Worm (Caenorhabditis elegans) whole organism, L4 larva: Measurements from ENCODE around the gene clec-139.
A peak's percentile ranks its signal among the peaks of the same experiment; 100 is the strongest.

ENCODE experiments used
- F44E2.7 ChIP-seq: fragments of 200-800 bp; sonication (Bioruptor generic); IDR thresholded peaks from 2 replicates; pipeline ENCODE4 v2.1.2; 2022; ENCODE audit warnings: missing genetic modification characterization, missing compliant biosample characterization
- T20F7.1 ChIP-seq: fragments of 200-800 bp; sonication (Bioruptor generic); optimal IDR thresholded peaks from 2 replicates; lab custom pipeline; 2018; ENCODE audit warnings: mild to moderate bottlenecking, missing genetic modification characterization, missing compliant biosample characterization
- Y48G9A.11 ChIP-seq: fragments of 200-800 bp; sonication (Bioruptor generic); IDR thresholded peaks from 2 replicates; pipeline ENCODE4 v1.3.6; 2022; ENCODE audit warnings: missing genetic modification reagents, missing genetic modification characterization, missing compliant biosample characterization
- Y5F2A.4 ChIP-seq: fragments of 200-800 bp; sonication (Bioruptor generic); optimal IDR thresholded peaks from 2 replicates; lab custom pipeline; 2018; ENCODE audit warnings: mild to moderate bottlenecking, missing genetic modification characterization, missing compliant biosample characterization
- Y75B8A.6 ChIP-seq: fragments of 200-800 bp; sonication (Bioruptor generic); IDR thresholded peaks from 2 replicates; pipeline ENCODE4 v1.3.6; 2022; ENCODE audit warnings: missing genetic modification reagents, missing genetic modification characterization, missing compliant biosample characterization
- ZK546.5 ChIP-seq, 2 experiments: sonication (generic microtip); optimal IDR thresholded peaks; 2 replicates each; lab custom pipeline; 2017; ENCODE audit warnings: missing biosample characterization in 2 of 2, missing genetic modification characterization in 2 of 2
- aly-2 ChIP-seq: sonication (generic microtip); optimal IDR thresholded peaks from 2 replicates; lab custom pipeline; 2018; ENCODE audit warnings: missing biosample characterization, missing genetic modification characterization
- ceh-20 ChIP-seq: fragments of 200-800 bp; sonication (Bioruptor generic); IDR thresholded peaks from 2 replicates; pipeline ENCODE4 v1.3.6; 2022; ENCODE audit warnings: missing genetic modification reagents, missing genetic modification characterization, missing compliant biosample characterization
- ctbp-1 ChIP-seq: fragments of 200-800 bp; sonication (Bioruptor generic); IDR thresholded peaks from 2 replicates; pipeline ENCODE4 v1.3.6; 2022; ENCODE audit warnings: missing genetic modification reagents, missing genetic modification characterization, missing compliant biosample characterization
- daf-12 ChIP-seq: fragments of 150-350 bp; optimal IDR thresholded peaks from 2 replicates; lab custom pipeline; 2014; ENCODE audit warnings: missing biosample characterization, missing genetic modification reagents, missing genetic modification characterization
- daf-19 ChIP-seq: fragments of 200-800 bp; sonication (Bioruptor generic); conservative IDR thresholded peaks from 2 replicates; pipeline ENCODE4 v1.3.6; 2022; ENCODE audit warnings: missing genetic modification characterization, missing compliant biosample characterization
- dmd-8 ChIP-seq: fragments of 200-800 bp; sonication (Bioruptor generic); IDR thresholded peaks from 2 replicates; pipeline ENCODE4 v1.3.6; 2022; ENCODE audit warnings: missing genetic modification characterization, missing compliant biosample characterization
- fkh-10 ChIP-seq: fragments of 150-350 bp; optimal IDR thresholded peaks from 2 replicates; lab custom pipeline; 2014; ENCODE audit warnings: missing biosample characterization, missing genetic modification reagents, missing genetic modification characterization
- fos-1 ChIP-seq: fragments of 150-350 bp; optimal IDR thresholded peaks from 2 replicates; lab custom pipeline; 2014; ENCODE audit warnings: missing biosample characterization, missing genetic modification characterization
- lim-7 ChIP-seq: fragments of 200-800 bp; sonication (Bioruptor generic); IDR thresholded peaks from 2 replicates; pipeline ENCODE4 v1.3.6; 2022; ENCODE audit warnings: missing genetic modification characterization, missing compliant biosample characterization
- lin-1 ChIP-seq: fragments of 200-800 bp; sonication (Bioruptor generic); IDR thresholded peaks from 2 replicates; pipeline ENCODE4 v1.3.6; 2022; ENCODE audit warnings: missing genetic modification reagents, missing genetic modification characterization, missing compliant biosample characterization
- lin-29 ChIP-seq: fragments of 200-800 bp; sonication (Bioruptor generic); IDR thresholded peaks from 2 replicates; pipeline ENCODE4 v1.3.6; 2022; ENCODE audit warnings: missing genetic modification reagents, missing genetic modification characterization, missing compliant biosample characterization
- lir-3 ChIP-seq: sonication (generic microtip); optimal IDR thresholded peaks from 2 replicates; lab custom pipeline; 2016; ENCODE audit warnings: mild to moderate bottlenecking, missing genetic modification characterization, missing compliant biosample characterization
- lsy-2 ChIP-seq, 2 experiments: fragments of 150-350 bp in 1 of 2; sonication (generic microtip) in 1 of 2; optimal IDR thresholded peaks; 2 replicates each; lab custom pipeline; 2014 to 2017; ENCODE audit warnings: missing biosample characterization in 2 of 2, missing genetic modification characterization in 2 of 2
- madf-5 ChIP-seq, 2 experiments: fragments of 200-800 bp; sonication (Bioruptor generic); IDR thresholded peaks; 2 replicates each; pipeline ENCODE4 v1.3.6; 2022; ENCODE audit warnings: missing compliant biosample characterization in 2 of 2, missing genetic modification characterization in 2 of 2
- madf-9 ChIP-seq: fragments of 200-800 bp; sonication (Bioruptor generic); conservative IDR thresholded peaks from 2 replicates; pipeline ENCODE4 v1.3.6; 2022; ENCODE audit warnings: missing genetic modification reagents, missing genetic modification characterization, missing compliant biosample characterization
- mep-1 ChIP-seq: fragments of 150-350 bp; sonication (generic microtip); optimal IDR thresholded peaks from 3 replicates; lab custom pipeline; 2014; ENCODE audit warnings: missing biosample characterization, missing genetic modification characterization
- nhr-11 ChIP-seq: fragments of 150-350 bp; optimal IDR thresholded peaks from 2 replicates; lab custom pipeline; 2014; ENCODE audit warnings: missing biosample characterization, missing genetic modification characterization
- nhr-111 ChIP-seq: fragments of 200-800 bp; sonication (Bioruptor generic); optimal IDR thresholded peaks from 2 replicates; lab custom pipeline; 2018; ENCODE audit warnings: mild to moderate bottlenecking, missing genetic modification characterization, missing compliant biosample characterization
- nhr-77 ChIP-seq: fragments of 150-350 bp; optimal IDR thresholded peaks from 2 replicates; lab custom pipeline; 2014; ENCODE audit warnings: missing biosample characterization, missing genetic modification characterization
- pha-4 ChIP-seq, 2 experiments: fragments of 150-350 bp in 1 of 2; fragments of 200-800 bp in 1 of 2; sonication (Bioruptor generic) in 1 of 2; IDR thresholded peaks in 1 of 2; optimal IDR thresholded peaks in 1 of 2; 2 replicates each; pipeline versions ENCODE4 v1.3.6 to Lab custom; 2014 to 2022; ENCODE audit warnings: missing genetic modification characterization in 2 of 2, missing genetic modification reagents in 2 of 2, missing biosample characterization in 1 of 2, missing compliant biosample characterization in 1 of 2
- php-3 ChIP-seq: fragments of 200-800 bp; sonication (Bioruptor generic); IDR thresholded peaks from 2 replicates; pipeline ENCODE4 v1.3.6; 2022; ENCODE audit warnings: missing genetic modification reagents, missing genetic modification characterization, missing compliant biosample characterization
- rbr-2 ChIP-seq: sonication (generic microtip); optimal IDR thresholded peaks from 2 replicates; lab custom pipeline; 2016; ENCODE audit warnings: missing genotype, missing genetic modification characterization, missing compliant biosample characterization
- saeg-2 ChIP-seq: fragments of 200-800 bp; sonication (Bioruptor generic); IDR thresholded peaks from 2 replicates; pipeline ENCODE4 v1.3.6; 2022; ENCODE audit warnings: missing genetic modification reagents, missing genetic modification characterization, missing compliant biosample characterization
- sdz-12 ChIP-seq: fragments of 200-800 bp; sonication (Bioruptor generic); optimal IDR thresholded peaks from 2 replicates; lab custom pipeline; 2018; ENCODE audit warnings: mild to moderate bottlenecking, missing genetic modification characterization, missing compliant biosample characterization
- snpc-4 ChIP-seq: fragments of 150-350 bp; optimal IDR thresholded peaks from 2 replicates; lab custom pipeline; 2014; ENCODE audit warnings: missing biosample characterization, missing genetic modification characterization
- spr-1 ChIP-seq: sonication (generic microtip); optimal IDR thresholded peaks from 2 replicates; lab custom pipeline; 2016; ENCODE audit warnings: mild to moderate bottlenecking, missing genetic modification characterization, missing compliant biosample characterization
- tag-97 ChIP-seq: fragments of 200-800 bp; sonication (Bioruptor generic); IDR thresholded peaks from 2 replicates; pipeline ENCODE4 v1.3.6; 2022; ENCODE audit warnings: missing genetic modification characterization, missing compliant biosample characterization
- tra-1 ChIP-seq: fragments of 200-800 bp; sonication (Bioruptor generic); IDR thresholded peaks from 2 replicates; pipeline ENCODE4 v1.3.6; 2022; ENCODE audit warnings: missing genetic modification reagents, missing genetic modification characterization, missing compliant biosample characterization
- unc-130 ChIP-seq: sonication (generic microtip); optimal IDR thresholded peaks from 2 replicates; lab custom pipeline; 2016; ENCODE audit warnings: missing genetic modification reagents, missing genetic modification characterization, missing compliant biosample characterization
- unc-39 ChIP-seq: sonication (generic microtip); optimal IDR thresholded peaks from 2 replicates; lab custom pipeline; 2017; ENCODE audit warnings: missing biosample characterization, missing genetic modification characterization
- zfp-2 ChIP-seq: sonication (generic microtip); optimal IDR thresholded peaks from 2 replicates; lab custom pipeline; 2016; ENCODE audit warnings: mild to moderate bottlenecking, missing genetic modification characterization, missing compliant biosample characterization
- zfp-3 ChIP-seq: fragments of 200-800 bp; sonication (Bioruptor generic); conservative IDR thresholded peaks from 2 replicates; pipeline ENCODE4 v1.3.6; 2022; ENCODE audit warnings: missing genetic modification reagents, missing genetic modification characterization, missing compliant biosample characterization
- zip-2 ChIP-seq: fragments of 150-350 bp; optimal IDR thresholded peaks from 2 replicates; lab custom pipeline; 2014; ENCODE audit warnings: missing biosample characterization, missing genetic modification characterization
- ztf-7 ChIP-seq: fragments of 150-350 bp; optimal IDR thresholded peaks from 2 replicates; lab custom pipeline; 2014; ENCODE audit warnings: missing biosample characterization, missing genetic modification characterization

The clec-139 gene

ce11 chrII:4603035-4603434 lies 18.5 kb downstream of the clec-139 start, which contains the start of gene F35D11.4 (continued):
- TF ChIP-seq unc-130 (peak; percentile 89), tag-97 (GFP tag; lab: Robert Waterston, UW) (0 out of 2 replicates have a peak, but pooled peaks have one; percentile 55), sdz-12 (GFP tag; lab: Kevin White, UChicago) (no peak), pha-4 (GFP tag; IDR thresholded peaks at IDR 0.05; lab: Robert Waterston, UW) (peak; percentile 20; the same call in 1 of the 2 replicates), pha-4 (tag; optimal IDR thresholded peaks at IDR 0.05; lab: Kevin White, UChicago) (no peak), aly-2 (no peak), rbr-2 (tag; lab: Kevin White, UChicago) (peak; percentile 60), lsy-2 (tag; optimal IDR thresholded peaks at IDR 0.05; lab: Kevin White, UChicago) (peak in 1 of 2 experiments; percentile 89), nhr-77 (peak; percentile 53)

ce11 chrII:4602533-4602932 lies 19.0 kb downstream of the clec-139 start, which contains the start of gene coa-3:
Gene coa-3, minus strand, starts transcription at chrII:4602633.
- no peak for TF ChIP-seq Y75B8A.6 (GFP tag; lab: Robert Waterston, UW)
- no peak for TF ChIP-seq fos-1 (tag; lab: Kevin White, UChicago)
- no peak for TF ChIP-seq spr-1 (tag; lab: Kevin White, UChicago)
- TF ChIP-seq F44E2.7 (GFP tag; lab: Robert Waterston, UW), result no peak
- TF ChIP-seq ZK546.5 (tag; optimal IDR thresholded peaks at IDR 0.05; lab: Kevin White, UChicago), result no peak
- TF ChIP-seq Y48G9A.11, result no peak
- no peak for TF ChIP-seq ceh-20 (GFP tag; lab: Robert Waterston, UW)
- TF ChIP-seq T20F7.1, result no peak
- no peak for TF ChIP-seq madf-9 (GFP tag; lab: Robert Waterston, UW)
- no peak for TF ChIP-seq pha-4 (GFP tag; IDR thresholded peaks at IDR 0.05; lab: Robert Waterston, UW)
- TF ChIP-seq pha-4 (tag; optimal IDR thresholded peaks at IDR 0.05; lab: Kevin White, UChicago), result no peak
- TF ChIP-seq, all 104 proteins: peak for 0

- TF ChIP-seq nhr-11 (tag; lab: Kevin White, UChicago), result no peak
- no peak for TF ChIP-seq unc-39 (tag; lab: Kevin White, UChicago)
- TF ChIP-seq Y5F2A.4 (GFP tag; lab: Kevin White, UChicago), result no peak
- TF ChIP-seq php-3 (GFP tag; lab: Robert Waterston, UW), result no peak
- no peak for TF ChIP-seq ztf-7
- no peak for TF ChIP-seq zip-2 (tag; lab: Kevin White, UChicago)
- no peak for TF ChIP-seq madf-5 (GFP tag; IDR thresholded peaks at IDR 0.05; lab: Robert Waterston, UW)
- TF ChIP-seq tag-97 (GFP tag; lab: Robert Waterston, UW), result no peak
- no peak for TF ChIP-seq daf-12
- no peak for TF ChIP-seq dmd-8 (GFP tag; lab: Robert Waterston, UW)
- no peak for TF ChIP-seq ZK546.5 (tag; optimal IDR thresholded peaks at IDR 0.05; lab: Kevin White, UChicago)
- TF ChIP-seq snpc-4 (tag; lab: Kevin White, UChicago), result no peak
- no peak for TF ChIP-seq saeg-2 (GFP tag; lab: Robert Waterston, UW)
These were observed 20.3 kb downstream of the clec-139 start, which contains the start of gene ipla-1 for ce11 chrII:4601256-4601655. Gene ipla-1, minus strand, starts transcription at chrII:4601356.

ce11 chrII:4600818-4601217 lies 20.7 kb downstream of the clec-139 start:
- TF ChIP-seq zfp-3 (GFP tag; lab: Robert Waterston, UW) (no peak), mep-1 (tag; lab: Kevin White, UChicago) (no peak), lim-7 (GFP tag; lab: Robert Waterston, UW) (no peak), nhr-77 (no peak), lin-29 (GFP tag; lab: Robert Waterston, UW) (no peak), ctbp-1 (GFP tag; lab: Robert Waterston, UW) (no peak), lir-3 (tag; lab: Kevin White, UChicago) (no peak), fkh-10 (GFP tag; lab: Kevin White, UChicago) (no peak), daf-19 (no peak), tra-1 (GFP tag; lab: Robert Waterston, UW) (no peak), zfp-2 (no peak), lin-1 (no peak), nhr-111 (GFP tag; lab: Kevin White, UChicago) (no peak)
